Worm (Caenorhabditis elegans): ENCODE data around the gene lec-1.

The lec-1 gene

DNA sequence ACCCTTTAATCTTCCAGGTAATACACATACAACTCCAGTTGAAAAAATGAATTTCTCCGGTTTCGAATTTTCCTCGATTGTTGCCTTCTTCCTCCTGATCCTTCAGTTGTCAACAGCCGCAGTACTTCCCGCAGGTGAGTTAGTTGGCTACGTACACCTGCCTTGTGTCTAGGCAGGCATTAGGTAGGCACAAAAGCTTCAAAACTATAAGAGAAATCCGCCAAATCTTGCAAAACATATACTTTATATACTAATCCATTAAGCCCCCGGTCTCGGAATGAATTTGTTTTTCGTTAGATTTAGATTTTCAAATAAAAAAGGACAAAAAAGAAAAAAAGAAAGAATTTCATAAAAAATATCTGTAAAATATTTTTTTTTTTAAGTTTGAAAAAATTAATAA, 39.9 kb downstream of the lec-1 start, which contains the start of gene flp-16:
TSS of gene flp-16 (plus strand) at position 18 of the 400 bp plus-strand sequence.
- TF ChIP-seq dmd-4 (tag; optimal IDR thresholded peaks at IDR 0.05), result no peak
- TF ChIP-seq snpc-4 (tag; optimal IDR thresholded peaks at IDR 0.05), result no peak

DNA sequence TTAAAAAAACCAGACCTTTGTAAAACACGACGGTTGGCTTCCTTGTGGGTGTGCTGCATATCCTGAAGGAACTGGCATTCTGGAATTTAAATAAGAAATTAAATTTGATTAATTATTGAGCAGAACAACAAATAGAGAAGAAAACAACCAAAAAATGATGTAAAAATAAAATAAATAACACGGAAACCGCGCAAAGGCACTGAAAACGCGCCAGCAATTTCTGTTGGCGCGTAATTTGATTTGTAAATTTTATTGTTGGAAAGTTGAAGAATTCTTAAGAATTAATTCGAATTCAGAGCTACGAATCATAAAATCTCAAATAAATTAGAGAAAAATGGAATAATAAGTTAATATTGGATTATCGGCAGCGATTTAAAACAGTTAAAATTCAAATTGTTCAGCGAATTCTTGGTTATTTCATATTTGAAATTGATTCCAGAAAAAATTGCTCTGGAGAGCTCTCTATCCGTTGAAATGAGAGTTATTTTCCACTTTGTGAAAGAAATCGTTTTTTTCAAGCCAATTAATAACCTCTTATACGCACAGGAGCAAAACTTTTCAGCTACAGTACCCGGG, 42.6 kb downstream of the lec-1 start, which contains the start of gene romo-1:
TSS of gene romo-1 (minus strand) at position 79 of the 576 bp plus-strand sequence.
- TF ChIP-seq nhr-129 (tag; optimal IDR thresholded peaks at IDR 0.05) (peak; percentile 41), snpc-4 (tag; optimal IDR thresholded peaks at IDR 0.05) (peak; percentile 64), elt-3 (tag; optimal IDR thresholded peaks at IDR 0.05) (no peak), elt-1 (tag; optimal IDR thresholded peaks at IDR 0.05) (no peak), ztf-4 (tag; optimal IDR thresholded peaks at IDR 0.05) (peak; percentile 22), R02D3.7 (tag; optimal IDR thresholded peaks at IDR 0.05) (peak; percentile 19), C34F6.9 (tag; optimal IDR thresholded peaks at IDR 0.05) (peak; percentile 88), lsy-2 (tag; optimal IDR thresholded peaks at IDR 0.05) (peak; percentile 70 to 91), unc-62 (GFP tag; optimal IDR thresholded peaks at IDR 0.05) (no peak), alr-1 (tag; optimal IDR thresholded peaks at IDR 0.05) (no peak), peb-1 (tag; optimal IDR thresholded peaks at IDR 0.05) (no peak), nhr-77 (tag; optimal IDR thresholded peaks at IDR 0.05) (no peak), nhr-10 (tag; optimal IDR thresholded peaks at IDR 0.05) (no peak), ceh-16 (tag; optimal IDR thresholded peaks at IDR 0.05) (no peak), zag-1 (tag; optimal IDR thresholded peaks at IDR 0.05) (no peak), skn-1 (tag; optimal IDR thresholded peaks at IDR 0.05) (no peak), gmeb-1 (tag; optimal IDR thresholded peaks at IDR 0.05) (peak; percentile 95), nhr-6 (tag; optimal IDR thresholded peaks at IDR 0.05) (peak; percentile 49), mdl-1 (tag; optimal IDR thresholded peaks at IDR 0.05) (no peak), crh-2 (tag; optimal IDR thresholded peaks at IDR 0.05) (peak; percentile 86), dmd-4 (tag; optimal IDR thresholded peaks at IDR 0.05) (no peak), ztf-11 (tag; optimal IDR thresholded peaks at IDR 0.05) (no peak), ama-1 (optimal IDR thresholded peaks at IDR 0.05) (no peak), lin-39 (tag; optimal IDR thresholded peaks at IDR 0.05) (no peak), nhr-23 (tag; optimal IDR thresholded peaks at IDR 0.05) (no peak), blmp-1 (tag; optimal IDR thresholded peaks at IDR 0.05; ENCODE audit: insufficient read depth) (peak; percentile 2), lin-11 (tag; optimal IDR thresholded peaks at IDR 0.05) (peak; percentile 36), unc-39 (tag; optimal IDR thresholded peaks at IDR 0.05) (no peak), sma-9 (GFP tag; optimal IDR thresholded peaks at IDR 0.05) (peak; percentile 85), sma-9 (tag; optimal IDR thresholded peaks at IDR 0.05) (no peak), lin-13 (GFP tag; optimal IDR thresholded peaks at IDR 0.05) (peak; percentile 64), mab-5 (tag; optimal IDR thresholded peaks at IDR 0.05) (no peak), nhr-11 (tag; optimal IDR thresholded peaks at IDR 0.05) (no peak), mbf-1 (tag; optimal IDR thresholded peaks at IDR 0.05) (no peak), egl-27 (tag; optimal IDR thresholded peaks at IDR 0.05) (no peak), unc-55 (GFP tag; optimal IDR thresholded peaks at IDR 0.05) (peak; percentile 90), ZK546.5 (tag; optimal IDR thresholded peaks at IDR 0.05) (peak; percentile 1), nhr-12 (tag; optimal IDR thresholded peaks at IDR 0.05) (no peak), fos-1 (tag; optimal IDR thresholded peaks at IDR 0.05) (peak; percentile 40), sem-4 (tag; optimal IDR thresholded peaks at IDR 0.05) (peak; percentile 65), aly-2 (tag; optimal IDR thresholded peaks at IDR 0.05) (no peak), F13H6.1 (tag; optimal IDR thresholded peaks at IDR 0.05) (peak; percentile 66), ztf-1 (GFP tag; conservative IDR thresholded peaks at IDR 0.05) (no peak), nhr-237 (tag; optimal IDR thresholded peaks at IDR 0.05) (no peak), Y55F3AM.14 (GFP tag; optimal IDR thresholded peaks at IDR 0.05) (no peak), nhr-25 (tag; optimal IDR thresholded peaks at IDR 0.05) (peak; percentile 56), nhr-21 (tag; optimal IDR thresholded peaks at IDR 0.05) (no peak), ceh-82 (tag; optimal IDR thresholded peaks at IDR 0.05) (no peak), sma-3 (GFP tag; optimal IDR thresholded peaks at IDR 0.05) (peak; percentile 75)

Data from whole organism, L2 larva.